Worm (Caenorhabditis elegans) whole organism, L2 larva: ENCODE results near the gene F56A8.5.
"Not testable (repeated sequence)": the region's sequence is repeated elsewhere in the genome, so short reads cannot be mapped to it uniquely, and the experiment has no call there.

ENCODE experiments used
- C34F6.9 ChIP-seq: fragments of 150-350 bp; optimal IDR thresholded peaks from 2 replicates; lab custom pipeline; 2014; ENCODE audit warnings: missing biosample characterization, missing genetic modification characterization
- F13H6.1 ChIP-seq: sonication (generic microtip); optimal IDR thresholded peaks from 2 replicates; lab custom pipeline; 2016; ENCODE audit warnings: missing genetic modification characterization, missing compliant biosample characterization
- R02D3.7 ChIP-seq: fragments of 150-350 bp; optimal IDR thresholded peaks from 2 replicates; lab custom pipeline; 2014; ENCODE audit warnings: missing biosample characterization, missing genetic modification characterization
- Y55F3AM.14 ChIP-seq: fragments of 200-800 bp; sonication (Bioruptor generic); optimal IDR thresholded peaks from 2 replicates; lab custom pipeline; 2018; ENCODE audit warnings: mild to moderate bottlenecking, missing genetic modification characterization, missing compliant biosample characterization
- ZK546.5 ChIP-seq: sonication (generic microtip); optimal IDR thresholded peaks from 2 replicates; lab custom pipeline; 2017; ENCODE audit warnings: missing biosample characterization, missing genetic modification characterization
- alr-1 ChIP-seq: fragments of 150-350 bp; optimal IDR thresholded peaks from 2 replicates; lab custom pipeline; 2014; ENCODE audit warnings: missing biosample characterization, missing genetic modification characterization
- aly-2 ChIP-seq: fragments of 150-350 bp; optimal IDR thresholded peaks from 2 replicates; lab custom pipeline; 2014; ENCODE audit warnings: missing biosample characterization, missing genetic modification characterization
- ama-1 ChIP-seq: fragments of 150-350 bp; optimal IDR thresholded peaks from 2 replicates; lab custom pipeline; 2018; ENCODE audit warnings: inconsistent platforms
- blmp-1 ChIP-seq: sonication (generic microtip); optimal IDR thresholded peaks from 2 replicates; lab custom pipeline; 2017; ENCODE audit warnings: missing genetic modification characterization, mild to moderate bottlenecking, missing compliant biosample characterization, antibody characterized with exemption, moderate library complexity; ENCODE audit not compliant: insufficient read depth
- ceh-16 ChIP-seq: fragments of 150-350 bp; optimal IDR thresholded peaks from 2 replicates; lab custom pipeline; 2014; ENCODE audit warnings: missing biosample characterization, missing genetic modification characterization
- crh-2 ChIP-seq: sonication (generic microtip); optimal IDR thresholded peaks from 2 replicates; lab custom pipeline; 2017; ENCODE audit warnings: missing biosample characterization, missing genetic modification characterization
- dmd-4 ChIP-seq: sonication (generic microtip); optimal IDR thresholded peaks from 2 replicates; lab custom pipeline; 2017; ENCODE audit warnings: missing biosample characterization, missing genetic modification characterization
- egl-27 ChIP-seq: sonication (generic microtip); optimal IDR thresholded peaks from 3 replicates; lab custom pipeline; 2017; ENCODE audit warnings: missing biosample characterization, missing genetic modification reagents, missing genetic modification characterization
- elt-3 ChIP-seq: sonication (generic microtip); optimal IDR thresholded peaks from 2 replicates; lab custom pipeline; 2017; ENCODE audit warnings: missing biosample characterization, missing genetic modification characterization
- fos-1 ChIP-seq: fragments of 150-350 bp; optimal IDR thresholded peaks from 2 replicates; lab custom pipeline; 2014; ENCODE audit warnings: missing biosample characterization, missing genetic modification characterization
- gmeb-1 ChIP-seq: fragments of 150-350 bp; optimal IDR thresholded peaks from 2 replicates; lab custom pipeline; 2014; ENCODE audit warnings: missing biosample characterization, missing genetic modification characterization
- lin-11 ChIP-seq: fragments of 150-350 bp; sonication (generic microtip); optimal IDR thresholded peaks from 2 replicates; lab custom pipeline; 2014; ENCODE audit warnings: missing biosample characterization, missing genetic modification characterization, inconsistent platforms, mixed read lengths
- lin-13 ChIP-seq: fragments of 150-350 bp; optimal IDR thresholded peaks from 2 replicates; lab custom pipeline; 2014; ENCODE audit warnings: missing biosample characterization, missing genetic modification reagents, missing genetic modification characterization
- lin-39 ChIP-seq: fragments of 150-350 bp; optimal IDR thresholded peaks from 2 replicates; lab custom pipeline; 2014; ENCODE audit warnings: missing biosample characterization, missing genetic modification reagents, missing genetic modification characterization
- lsy-2 ChIP-seq, 2 experiments: fragments of 150-350 bp in 1 of 2; sonication (generic microtip) in 1 of 2; optimal IDR thresholded peaks; 2 replicates each; lab custom pipeline; 2014 to 2017; ENCODE audit warnings: missing biosample characterization in 2 of 2, missing genetic modification characterization in 2 of 2
- mab-5 ChIP-seq: fragments of 150-350 bp; optimal IDR thresholded peaks from 2 replicates; lab custom pipeline; 2014; ENCODE audit warnings: missing biosample characterization, missing genetic modification characterization
- nhr-10 ChIP-seq: sonication (generic microtip); optimal IDR thresholded peaks from 2 replicates; lab custom pipeline; 2017; ENCODE audit warnings: missing biosample characterization, missing genetic modification characterization
- nhr-11 ChIP-seq: fragments of 150-350 bp; optimal IDR thresholded peaks from 2 replicates; lab custom pipeline; 2014; ENCODE audit warnings: missing biosample characterization, missing genetic modification characterization
- nhr-12 ChIP-seq: fragments of 150-350 bp; optimal IDR thresholded peaks from 2 replicates; lab custom pipeline; 2014; ENCODE audit warnings: missing biosample characterization, missing genetic modification characterization
- nhr-129 ChIP-seq: fragments of 150-350 bp; optimal IDR thresholded peaks from 2 replicates; lab custom pipeline; 2014; ENCODE audit warnings: missing biosample characterization, missing genetic modification characterization
- nhr-21 ChIP-seq: fragments of 150-350 bp; optimal IDR thresholded peaks from 2 replicates; lab custom pipeline; 2014; ENCODE audit warnings: missing biosample characterization, missing genetic modification characterization
- nhr-23 ChIP-seq: fragments of 150-350 bp; optimal IDR thresholded peaks from 2 replicates; lab custom pipeline; 2014; ENCODE audit warnings: missing biosample characterization, missing genetic modification reagents, missing genetic modification characterization
- nhr-237 ChIP-seq: fragments of 150-350 bp; optimal IDR thresholded peaks from 2 replicates; lab custom pipeline; 2014; ENCODE audit warnings: missing biosample characterization, missing genetic modification characterization
- nhr-25 ChIP-seq: fragments of 150-350 bp; sonication (generic microtip); optimal IDR thresholded peaks from 3 replicates; lab custom pipeline; 2014; ENCODE audit warnings: missing biosample characterization, missing genetic modification characterization
- nhr-6 ChIP-seq: fragments of 150-350 bp; optimal IDR thresholded peaks from 2 replicates; lab custom pipeline; 2014; ENCODE audit warnings: missing biosample characterization, missing genetic modification characterization
- nhr-77 ChIP-seq: fragments of 150-350 bp; optimal IDR thresholded peaks from 2 replicates; lab custom pipeline; 2014; ENCODE audit warnings: missing biosample characterization, missing genetic modification characterization
- sem-4 ChIP-seq: fragments of 150-350 bp; optimal IDR thresholded peaks from 2 replicates; lab custom pipeline; 2014; ENCODE audit warnings: missing biosample characterization, missing genetic modification reagents, missing genetic modification characterization
- sma-3 ChIP-seq: sonication (generic microtip); optimal IDR thresholded peaks from 2 replicates; lab custom pipeline; 2016; ENCODE audit warnings: missing genetic modification reagents, missing genetic modification characterization, missing compliant biosample characterization
- sma-9 ChIP-seq, 2 experiments: fragments of 150-350 bp in 1 of 2; sonication (generic microtip) in 1 of 2; optimal IDR thresholded peaks; 2 replicates each; lab custom pipeline; 2014 to 2016; ENCODE audit warnings: missing genetic modification characterization in 2 of 2, mild to moderate bottlenecking in 1 of 2, missing biosample characterization in 1 of 2, missing compliant biosample characterization in 1 of 2, missing genetic modification reagents in 1 of 2, moderate library complexity in 1 of 2
- snpc-4 ChIP-seq: fragments of 150-350 bp; optimal IDR thresholded peaks from 2 replicates; lab custom pipeline; 2014; ENCODE audit warnings: missing biosample characterization, missing genetic modification characterization
- unc-55 ChIP-seq: fragments of 150-350 bp; sonication (generic microtip); optimal IDR thresholded peaks from 3 replicates; lab custom pipeline; 2014; ENCODE audit warnings: missing biosample characterization, missing genetic modification reagents, missing genetic modification characterization
- unc-62 ChIP-seq: fragments of 150-350 bp; optimal IDR thresholded peaks from 2 replicates; lab custom pipeline; 2014; ENCODE audit warnings: missing biosample characterization, missing genetic modification reagents, missing genetic modification characterization
- ztf-1 ChIP-seq: fragments of 200-800 bp; sonication (Bioruptor generic); conservative IDR thresholded peaks from 2 replicates; pipeline ENCODE4 v1.3.6; 2022; ENCODE audit warnings: missing genetic modification characterization, missing compliant biosample characterization
- ztf-11 ChIP-seq: sonication (generic microtip); optimal IDR thresholded peaks from 2 replicates; lab custom pipeline; 2017; ENCODE audit warnings: missing biosample characterization, missing genetic modification characterization
- ztf-4 ChIP-seq: fragments of 150-350 bp; optimal IDR thresholded peaks from 2 replicates; lab custom pipeline; 2014; ENCODE audit warnings: missing biosample characterization, missing genetic modification characterization

F56A8.5 gene

DNA sequence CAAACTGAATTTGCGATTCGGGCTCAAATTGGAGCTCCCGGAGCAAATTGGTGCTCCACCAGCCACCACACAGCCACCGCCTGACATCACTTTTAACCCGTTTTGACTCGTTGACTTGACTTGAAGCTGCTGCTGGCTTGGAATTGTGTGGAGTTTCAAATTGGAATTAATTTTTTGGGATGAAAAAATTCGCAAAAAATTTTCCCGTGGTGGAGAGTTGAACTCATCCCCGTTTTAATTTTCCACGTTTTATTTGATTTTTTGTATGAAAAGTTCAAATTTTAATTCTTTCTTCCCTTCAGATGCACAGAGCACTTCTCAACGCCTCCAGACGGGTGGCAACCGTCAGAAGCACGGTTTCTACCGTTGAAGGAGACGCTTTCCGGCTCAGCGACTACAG is 20.4 kb upstream of the F56A8.5 start, which contains the start of gene Y43F4A.4:
Y43F4A.4 (plus strand) TSS at position 301 of the 400 bp plus-strand sequence.
- TF ChIP-seq alr-1; sma-9 (GFP tag; optimal IDR thresholded peaks at IDR 0.05; lab: Kevin White, UChicago); sma-9 (tag; optimal IDR thresholded peaks at IDR 0.05; lab: Kevin White, UChicago); elt-3: not testable (repeated sequence)

DNA sequence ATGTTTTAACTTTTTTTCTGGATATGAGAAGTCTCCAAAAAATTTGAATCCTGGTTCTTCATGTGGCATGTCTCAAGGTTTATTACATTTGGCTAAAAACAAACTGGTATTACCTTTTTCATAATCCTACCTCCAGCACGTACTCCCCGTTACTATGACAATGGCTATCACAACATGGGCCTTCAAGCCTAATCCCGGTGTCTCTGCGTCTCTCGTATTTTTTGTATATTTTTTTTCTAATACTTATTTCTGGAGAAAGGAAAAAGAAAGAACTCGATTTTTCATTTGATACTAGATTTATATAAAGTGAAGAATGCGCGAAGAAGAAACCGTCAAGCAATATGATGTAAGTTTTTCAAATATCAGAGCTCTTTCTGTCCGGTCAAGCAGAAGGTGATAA is 19.4 kb upstream of the F56A8.5 start, which contains the start of gene anoh-1:
anoh-1 (plus strand) TSS at position 301 of the 400 bp plus-strand sequence.
- TF ChIP-seq ceh-16 (tag; lab: Kevin White, UChicago) (no peak), dmd-4 (tag; lab: Kevin White, UChicago) (no peak), nhr-129 (tag; lab: Kevin White, UChicago) (no peak), sem-4 (tag; lab: Kevin White, UChicago) (no peak), sma-9 (GFP tag; optimal IDR thresholded peaks at IDR 0.05; lab: Kevin White, UChicago) (no peak), sma-9 (tag; optimal IDR thresholded peaks at IDR 0.05; lab: Kevin White, UChicago) (no peak), fos-1 (tag; lab: Kevin White, UChicago) (no peak), ZK546.5 (tag; lab: Kevin White, UChicago) (no peak), nhr-25 (tag; lab: Kevin White, UChicago) (no peak), Y55F3AM.14 (no peak), C34F6.9 (no peak), nhr-12 (no peak), unc-55 (GFP tag; lab: Kevin White, UChicago) (no peak), nhr-21 (tag; lab: Kevin White, UChicago) (no peak), nhr-6 (tag; lab: Kevin White, UChicago) (no peak), nhr-77 (tag; lab: Kevin White, UChicago) (no peak), ztf-11 (tag; lab: Kevin White, UChicago) (no peak), crh-2 (tag; lab: Kevin White, UChicago) (no peak)

DNA sequence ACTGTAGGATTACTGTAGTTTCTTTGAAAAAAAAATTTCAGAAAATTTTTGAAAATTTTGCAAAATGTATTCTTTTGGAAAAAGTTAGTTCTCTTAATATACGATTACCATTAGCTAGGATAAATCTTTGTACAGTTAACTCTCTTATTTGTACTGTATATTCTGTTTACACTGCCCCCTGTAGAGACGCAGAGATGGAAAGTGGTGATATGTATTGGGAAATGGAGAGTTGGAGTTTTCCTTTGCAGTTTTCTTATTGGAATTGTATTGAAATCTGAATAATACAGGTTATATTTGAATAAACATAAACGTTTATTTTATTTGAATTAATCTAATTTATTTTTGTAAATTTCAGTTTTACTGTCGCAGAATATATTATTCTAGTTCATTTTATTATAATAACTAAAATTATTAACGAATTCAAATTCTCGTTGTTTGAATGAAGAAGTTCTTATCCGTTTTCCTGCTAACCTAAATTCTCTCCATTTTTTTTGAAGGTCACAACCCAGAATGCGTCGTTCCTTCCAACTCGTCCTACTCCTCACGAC is 11.4 kb upstream of the F56A8.5 start, which contains the start of gene F56A8.9:
F56A8.9 (plus strand) TSS at position 498 of the 548 bp plus-strand sequence.
- TF ChIP-seq R02D3.7 (tag; lab: Kevin White, UChicago) (no peak), egl-27 (tag; lab: Kevin White, UChicago) (no peak), lin-11 (tag; lab: Kevin White, UChicago) (no peak), nhr-12 (no peak), nhr-11 (tag; lab: Kevin White, UChicago) (no peak), lsy-2 (tag; optimal IDR thresholded peaks at IDR 0.05; lab: Kevin White, UChicago) (no peak), nhr-129 (tag; lab: Kevin White, UChicago) (no peak), nhr-23 (tag; lab: Kevin White, UChicago) (no peak), ztf-11 (tag; lab: Kevin White, UChicago) (no peak), dmd-4 (tag; lab: Kevin White, UChicago) (no peak), nhr-237 (tag; lab: Kevin White, UChicago) (no peak), ceh-16 (tag; lab: Kevin White, UChicago) (no peak), nhr-6 (tag; lab: Kevin White, UChicago) (no peak), aly-2 (tag; lab: Kevin White, UChicago) (no peak), C34F6.9 (no peak), fos-1 (tag; lab: Kevin White, UChicago) (no peak), gmeb-1 (tag; lab: Kevin White, UChicago) (no peak), nhr-21 (tag; lab: Kevin White, UChicago) (no peak)

DNA sequence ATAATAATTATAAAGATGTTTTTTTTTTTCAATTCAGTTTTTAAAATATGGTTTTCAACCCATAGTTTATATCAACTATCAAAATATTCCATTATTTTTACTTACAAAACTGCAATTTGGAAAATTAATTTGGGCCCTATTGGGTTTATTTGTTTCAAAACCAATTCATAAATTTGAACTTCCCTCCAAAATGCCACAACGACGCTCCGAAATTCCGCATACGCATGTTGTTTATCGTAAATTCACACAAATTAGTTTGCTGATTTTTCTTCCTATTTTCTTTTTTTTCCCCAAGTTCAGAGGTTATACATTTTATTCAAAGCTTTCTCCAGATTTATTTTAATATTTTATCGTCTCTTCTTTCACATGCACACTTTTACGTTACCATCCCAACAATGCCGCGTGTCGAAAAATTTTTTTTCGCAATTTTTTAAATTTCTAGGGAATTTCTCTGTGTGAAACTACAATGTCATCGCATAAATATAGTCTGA is 9.2 kb upstream of the F56A8.5 start, which contains the start of gene F56A8.3:
F56A8.3 (plus strand) TSS at position 441 of the 491 bp plus-strand sequence.
- TF ChIP-seq blmp-1 (peak; percentile 48), ama-1 (peak; percentile 71), elt-3 (no peak), sem-4 (tag; lab: Kevin White, UChicago) (peak; percentile 82), R02D3.7 (tag; lab: Kevin White, UChicago) (peak; percentile 95), crh-2 (tag; lab: Kevin White, UChicago) (peak; percentile 78), nhr-23 (tag; lab: Kevin White, UChicago) (no peak), lin-39 (tag; lab: Kevin White, UChicago) (no peak), mab-5 (tag; lab: Kevin White, UChicago) (peak; percentile 71), egl-27 (tag; lab: Kevin White, UChicago) (peak; percentile 55), fos-1 (tag; lab: Kevin White, UChicago) (peak; percentile 30), unc-55 (GFP tag; lab: Kevin White, UChicago) (peak; percentile 90), sma-3 (GFP tag; lab: Kevin White, UChicago) (peak; percentile 81), nhr-21 (tag; lab: Kevin White, UChicago) (peak; percentile 73), C34F6.9 (peak; percentile 72), lin-13 (GFP tag; lab: Kevin White, UChicago) (peak; percentile 74), ztf-1 (GFP tag; lab: Robert Waterston, UW) (no peak), snpc-4 (tag; lab: Kevin White, UChicago) (no peak), nhr-10 (peak; percentile 44), unc-62 (GFP tag; lab: Kevin White, UChicago) (no peak), gmeb-1 (tag; lab: Kevin White, UChicago) (peak; percentile 98), nhr-129 (tag; lab: Kevin White, UChicago) (peak; percentile 31), ztf-4 (peak; percentile 42), alr-1 (no peak), F13H6.1 (peak; percentile 42), lsy-2 (tag; optimal IDR thresholded peaks at IDR 0.05; lab: Kevin White, UChicago) (peak; percentile 69 to 85), nhr-25 (tag; lab: Kevin White, UChicago) (peak; percentile 72)
